Worm (Caenorhabditis elegans) whole organism, mixed stage, embryonic: ENCODE results near the gene F02E11.2.

Source experiments
- nhr-237 ChIP-seq: fragments of 150-350 bp; optimal IDR thresholded peaks from 2 replicates; lab custom pipeline; 2014; ENCODE audit warnings: missing biosample characterization, missing genetic modification characterization
- sem-2 ChIP-seq: fragments of 200-800 bp; sonication (Bioruptor generic); optimal IDR thresholded peaks from 2 replicates; lab custom pipeline; 2018; ENCODE audit warnings: mild to moderate bottlenecking, missing genetic modification characterization, missing compliant biosample characterization
- snpc-4 ChIP-seq: fragments of 150-350 bp; optimal IDR thresholded peaks from 2 replicates; lab custom pipeline; 2014; ENCODE audit warnings: missing biosample characterization, missing genetic modification characterization

ce11 chrII:3230422-3230821 lies 32.2 kb upstream of the F02E11.2 start, which contains the start of gene srh-297:
- TF ChIP-seq snpc-4 (tag; lab: Kevin White, UChicago) (no peak), sem-2 (GFP tag; lab: Kevin White, UChicago) (no peak), nhr-237 (tag; lab: Kevin White, UChicago) (no peak)
